Worm (Caenorhabditis elegans) whole organism, L4 larva: Measurements from ENCODE around the gene sptl-2.

Experiments
- F26F4.8 ChIP-seq: fragments of 200-800 bp; sonication (Bioruptor generic); conservative IDR thresholded peaks from 2 replicates; pipeline ENCODE4 v1.3.6; 2022; ENCODE audit warnings: missing genetic modification characterization, missing compliant biosample characterization
- Y75B8A.6 ChIP-seq: fragments of 200-800 bp; sonication (Bioruptor generic); IDR thresholded peaks from 2 replicates; pipeline ENCODE4 v1.3.6; 2022; ENCODE audit warnings: missing genetic modification reagents, missing genetic modification characterization, missing compliant biosample characterization
- ZK546.5 ChIP-seq, 2 experiments: sonication (generic microtip); optimal IDR thresholded peaks; 2 replicates each; lab custom pipeline; 2017; ENCODE audit warnings: missing biosample characterization in 2 of 2, missing genetic modification characterization in 2 of 2
- aha-1 ChIP-seq: fragments of 150-350 bp; peaks from one replicate; lab custom pipeline; 2014; ENCODE audit warnings: missing biosample characterization, missing genetic modification characterization
- ama-1 ChIP-seq: fragments of 150-350 bp; optimal IDR thresholded peaks from 2 replicates; lab custom pipeline; 2014; ENCODE audit warnings: inconsistent platforms, mixed read lengths
- attf-4 ChIP-seq: sonication (generic microtip); optimal IDR thresholded peaks from 3 replicates; lab custom pipeline; 2017; ENCODE audit warnings: missing biosample characterization, missing genetic modification characterization
- ceh-20 ChIP-seq: fragments of 200-800 bp; sonication (Bioruptor generic); IDR thresholded peaks from 2 replicates; pipeline ENCODE4 v1.3.6; 2022; ENCODE audit warnings: missing genetic modification reagents, missing genetic modification characterization, missing compliant biosample characterization
- ceh-28 ChIP-seq: fragments of 150-350 bp; optimal IDR thresholded peaks from 2 replicates; lab custom pipeline; 2014; ENCODE audit warnings: missing biosample characterization, missing genetic modification reagents, missing genetic modification characterization
- ctbp-1 ChIP-seq: fragments of 200-800 bp; sonication (Bioruptor generic); IDR thresholded peaks from 2 replicates; pipeline ENCODE4 v1.3.6; 2022; ENCODE audit warnings: missing genetic modification reagents, missing genetic modification characterization, missing compliant biosample characterization
- daf-12 ChIP-seq: fragments of 150-350 bp; optimal IDR thresholded peaks from 2 replicates; lab custom pipeline; 2014; ENCODE audit warnings: missing biosample characterization, missing genetic modification reagents, missing genetic modification characterization
- dmd-8 ChIP-seq: fragments of 200-800 bp; sonication (Bioruptor generic); IDR thresholded peaks from 2 replicates; pipeline ENCODE4 v1.3.6; 2022; ENCODE audit warnings: missing genetic modification characterization, missing compliant biosample characterization
- dmd-9 ChIP-seq: fragments of 200-800 bp; sonication (Bioruptor generic); IDR thresholded peaks from 2 replicates; pipeline ENCODE4 v1.3.6; 2022; ENCODE audit warnings: missing genetic modification reagents, missing genetic modification characterization, missing compliant biosample characterization
- dpl-1 ChIP-seq: fragments of 150-350 bp; optimal IDR thresholded peaks from 2 replicates; lab custom pipeline; 2014; ENCODE audit warnings: missing biosample characterization, missing genetic modification reagents, missing genetic modification characterization
- egl-43 ChIP-seq: fragments of 200-800 bp; sonication (Bioruptor generic); IDR thresholded peaks from 2 replicates; pipeline ENCODE4 v1.3.6; 2022; ENCODE audit warnings: missing genetic modification reagents, missing genetic modification characterization, missing compliant biosample characterization
- fkh-10 ChIP-seq: fragments of 150-350 bp; optimal IDR thresholded peaks from 2 replicates; lab custom pipeline; 2014; ENCODE audit warnings: missing biosample characterization, missing genetic modification reagents, missing genetic modification characterization
- hmg-1.1 ChIP-seq: fragments of 200-800 bp; sonication (Bioruptor generic); IDR thresholded peaks from 2 replicates; pipeline ENCODE4 v1.3.6; 2022; ENCODE audit warnings: missing genetic modification reagents, missing genetic modification characterization, missing compliant biosample characterization
- jun-1 ChIP-seq: fragments of 150-350 bp; optimal IDR thresholded peaks from 2 replicates; lab custom pipeline; 2014; ENCODE audit warnings: missing biosample characterization, missing genetic modification reagents, missing genetic modification characterization
- lin-1 ChIP-seq: fragments of 200-800 bp; sonication (Bioruptor generic); IDR thresholded peaks from 2 replicates; pipeline ENCODE4 v1.3.6; 2022; ENCODE audit warnings: missing genetic modification reagents, missing genetic modification characterization, missing compliant biosample characterization
- lin-13 ChIP-seq: fragments of 150-350 bp; optimal IDR thresholded peaks from 2 replicates; lab custom pipeline; 2014; ENCODE audit warnings: missing biosample characterization, missing genetic modification reagents, missing genetic modification characterization
- lin-38 ChIP-seq: fragments of 200-800 bp; sonication (Bioruptor generic); IDR thresholded peaks from 2 replicates; pipeline ENCODE4 v1.3.6; 2022; ENCODE audit warnings: missing genetic modification reagents, missing genetic modification characterization, missing compliant biosample characterization
- lir-3 ChIP-seq: sonication (generic microtip); optimal IDR thresholded peaks from 2 replicates; lab custom pipeline; 2016; ENCODE audit warnings: mild to moderate bottlenecking, missing genetic modification characterization, missing compliant biosample characterization
- lsy-2 ChIP-seq, 2 experiments: fragments of 150-350 bp in 1 of 2; sonication (generic microtip) in 1 of 2; optimal IDR thresholded peaks; 2 replicates each; lab custom pipeline; 2014 to 2017; ENCODE audit warnings: missing biosample characterization in 2 of 2, missing genetic modification characterization in 2 of 2
- madf-5 ChIP-seq, 2 experiments: fragments of 200-800 bp; sonication (Bioruptor generic); IDR thresholded peaks; 2 replicates each; pipeline ENCODE4 v1.3.6; 2022; ENCODE audit warnings: missing compliant biosample characterization in 2 of 2, missing genetic modification characterization in 2 of 2
- mep-1 ChIP-seq: fragments of 150-350 bp; sonication (generic microtip); optimal IDR thresholded peaks from 3 replicates; lab custom pipeline; 2014; ENCODE audit warnings: missing biosample characterization, missing genetic modification characterization
- nhr-11 ChIP-seq: fragments of 150-350 bp; optimal IDR thresholded peaks from 2 replicates; lab custom pipeline; 2014; ENCODE audit warnings: missing biosample characterization, missing genetic modification characterization
- nhr-111 ChIP-seq: fragments of 200-800 bp; sonication (Bioruptor generic); optimal IDR thresholded peaks from 2 replicates; lab custom pipeline; 2018; ENCODE audit warnings: mild to moderate bottlenecking, missing genetic modification characterization, missing compliant biosample characterization
- nhr-48 ChIP-seq: sonication (generic microtip); optimal IDR thresholded peaks from 2 replicates; lab custom pipeline; 2016; ENCODE audit warnings: mild to moderate bottlenecking, missing genetic modification characterization, missing compliant biosample characterization
- nhr-6 ChIP-seq: fragments of 150-350 bp; optimal IDR thresholded peaks from 2 replicates; lab custom pipeline; 2014; ENCODE audit warnings: missing biosample characterization, missing genetic modification characterization
- rbr-2 ChIP-seq: sonication (generic microtip); optimal IDR thresholded peaks from 2 replicates; lab custom pipeline; 2016; ENCODE audit warnings: missing genotype, missing genetic modification characterization, missing compliant biosample characterization
- set-16 ChIP-seq: fragments of 200-800 bp; sonication (Bioruptor generic); IDR thresholded peaks from 2 replicates; pipeline ENCODE4 v1.3.6; 2022; ENCODE audit warnings: missing genetic modification reagents, missing genetic modification characterization, missing compliant biosample characterization
- snpc-4 ChIP-seq: fragments of 150-350 bp; optimal IDR thresholded peaks from 2 replicates; lab custom pipeline; 2014; ENCODE audit warnings: missing biosample characterization, missing genetic modification characterization
- zag-1 ChIP-seq: fragments of 150-350 bp; optimal IDR thresholded peaks from 2 replicates; lab custom pipeline; 2014; ENCODE audit warnings: missing biosample characterization, missing genetic modification characterization

The sptl-2 gene

DNA sequence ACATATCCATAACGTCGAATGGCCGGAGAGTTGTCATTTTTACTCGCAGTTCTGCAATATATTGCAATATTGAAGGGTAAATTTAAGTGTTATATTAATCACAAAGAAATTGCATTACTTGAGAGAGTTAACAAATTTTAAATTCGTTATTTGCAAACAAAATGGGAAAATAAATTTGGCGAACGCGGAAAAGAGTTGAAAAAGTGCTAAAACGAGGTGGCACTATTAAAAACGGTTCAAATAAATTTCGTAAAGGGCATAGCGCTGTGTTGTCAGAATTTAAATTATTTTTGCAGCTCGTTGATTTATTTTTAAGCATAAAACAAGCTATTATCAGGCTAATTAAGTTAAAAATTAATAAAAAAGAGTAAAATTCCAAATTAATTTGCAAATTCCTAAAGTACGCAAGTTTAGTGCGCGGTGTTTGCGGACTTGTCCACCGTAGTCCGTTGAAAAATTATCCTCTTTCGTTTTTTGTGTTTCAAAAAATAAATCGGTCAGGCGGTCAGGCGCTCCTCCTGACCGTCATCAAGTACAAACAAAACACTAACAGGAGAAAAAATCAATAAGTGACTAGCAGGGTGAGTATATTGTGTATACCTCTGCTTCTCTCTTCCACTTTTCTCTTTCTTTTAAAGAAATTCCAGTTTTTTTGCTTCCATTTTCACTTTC, 33.5 kb upstream of the sptl-2 start, which contains the start of the genes natb-1 and abhd-12 (continued):
- TF ChIP-seq lir-3 (tag; lab: Kevin White, UChicago) (no peak), mep-1 (tag; lab: Kevin White, UChicago) (peak; percentile 41), nhr-111 (GFP tag; lab: Kevin White, UChicago) (no peak), lin-13 (GFP tag; lab: Kevin White, UChicago) (no peak), ZK546.5 (tag; optimal IDR thresholded peaks at IDR 0.05; lab: Kevin White, UChicago) (no peak), rbr-2 (tag; lab: Kevin White, UChicago) (no peak), ama-1 (lab: Kevin White, UChicago) (no peak), lsy-2 (tag; optimal IDR thresholded peaks at IDR 0.05; lab: Kevin White, UChicago) (peak; percentile 39 to 96), nhr-11 (no peak)

DNA sequence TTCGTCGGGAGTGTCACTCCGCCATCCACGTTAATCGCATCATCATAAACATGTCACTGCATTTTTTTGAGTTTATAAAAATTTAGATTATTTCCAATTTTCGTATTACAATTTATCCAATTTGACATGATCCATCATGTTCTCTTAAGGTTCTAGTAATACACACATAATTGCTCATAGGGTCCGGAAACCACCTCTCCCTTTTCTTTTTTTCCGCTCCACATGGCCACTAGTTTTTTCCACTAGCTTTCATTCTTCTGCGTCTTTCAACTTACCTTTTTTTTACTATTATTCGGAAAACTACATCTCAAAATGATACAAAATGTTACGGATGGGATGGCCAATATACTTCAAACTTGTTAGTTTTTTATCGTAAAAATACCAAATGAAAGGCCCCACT, 31.1 kb upstream of the sptl-2 start, which contains the start of gene Y97E10AL.1:
Gene Y97E10AL.1, plus strand, starts transcription at position 301 of the 400 bp plus-strand sequence.
- TF ChIP-seq nhr-48 (no peak), jun-1 (tag; lab: Kevin White, UChicago) (no peak), snpc-4 (no peak), egl-43 (no peak), ceh-20 (GFP tag; lab: Robert Waterston, UW) (no peak), madf-5 (GFP tag; IDR thresholded peaks at IDR 0.05; lab: Robert Waterston, UW) (no peak), dmd-8 (GFP tag; lab: Robert Waterston, UW) (no peak), daf-12 (no peak), dmd-9 (GFP tag; lab: Robert Waterston, UW) (no peak)

DNA sequence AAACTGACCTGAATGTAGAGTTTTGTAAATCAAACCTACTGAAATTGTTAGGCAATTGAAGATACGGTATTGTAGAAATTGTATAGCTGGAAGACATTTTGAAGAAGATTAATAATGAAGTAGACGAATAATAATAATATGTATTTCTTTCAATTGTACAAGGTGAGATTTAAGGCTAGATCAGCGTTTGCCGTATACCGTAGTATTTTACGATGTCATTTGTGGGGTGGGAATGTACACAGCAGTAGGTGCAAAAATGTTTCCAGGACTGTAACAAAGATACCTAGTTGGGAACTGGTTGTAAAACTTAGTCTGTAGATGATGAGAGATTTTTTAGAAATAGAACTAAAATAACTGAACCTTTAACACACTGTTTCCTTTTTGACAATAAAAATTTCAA, 22.4 kb upstream of the sptl-2 start, which contains the start of gene ceh-76:
Gene ceh-76, minus strand, starts transcription at position 101 of the 400 bp plus-strand sequence.
- TF ChIP-seq hmg-1.1 (GFP tag; lab: Robert Waterston, UW): no peak
- TF ChIP-seq nhr-48: no peak

DNA sequence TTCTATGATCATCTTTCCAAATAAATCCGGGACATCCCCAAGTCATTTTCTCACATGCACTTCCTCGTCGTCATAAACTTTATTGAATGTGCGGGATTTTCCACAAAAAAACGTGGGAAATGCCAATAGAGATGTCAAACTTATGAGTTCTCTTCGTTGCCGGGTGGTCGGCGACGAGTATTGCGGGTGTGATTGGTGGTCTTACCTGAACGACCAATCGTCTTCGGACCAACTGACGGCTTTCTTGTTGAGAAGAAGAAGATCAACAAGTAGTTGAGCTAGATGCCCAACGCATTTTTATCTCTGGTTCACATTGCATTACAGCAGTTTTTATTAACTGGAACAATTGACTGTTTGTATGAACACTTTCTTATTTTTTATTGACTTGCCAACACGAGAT, 21.8 kb upstream of the sptl-2 start:
- TF ChIP-seq attf-4 (tag; lab: Kevin White, UChicago): no peak
- TF ChIP-seq lin-13 (GFP tag; lab: Kevin White, UChicago): no peak
- no peak for TF ChIP-seq F26F4.8 (GFP tag; lab: Robert Waterston, UW)
- TF ChIP-seq nhr-48: no peak
- TF ChIP-seq lin-38: no peak
- no peak for TF ChIP-seq dmd-8 (GFP tag; lab: Robert Waterston, UW)
- no peak for TF ChIP-seq ctbp-1
- TF ChIP-seq fkh-10 (GFP tag; lab: Kevin White, UChicago): no peak
- no peak for TF ChIP-seq dpl-1
- TF ChIP-seq hmg-1.1 (GFP tag; lab: Robert Waterston, UW): no peak
- TF ChIP-seq, all 104 proteins: peak for 0

DNA sequence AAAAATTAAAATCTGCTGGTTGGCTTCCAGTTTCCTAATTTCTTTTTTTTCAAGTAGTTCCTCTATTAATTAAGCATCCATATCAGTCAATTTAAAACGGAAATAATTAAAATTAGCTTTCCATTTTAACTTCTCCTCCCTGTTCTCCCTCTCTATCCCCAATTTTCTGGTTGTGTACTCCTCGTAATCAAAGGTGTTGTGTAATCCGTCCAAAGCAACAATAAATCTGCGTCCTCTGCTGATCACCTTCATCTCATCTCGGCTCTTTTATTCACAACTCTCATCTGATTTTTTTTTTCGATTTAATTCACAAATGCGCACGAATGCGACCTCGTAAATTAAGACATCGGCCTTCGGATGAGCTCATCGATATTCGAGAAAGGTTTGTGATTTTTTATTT, 21.1 kb upstream of the sptl-2 start, which contains the start of gene Y97E10AR.2:
Gene Y97E10AR.2, plus strand, starts transcription at position 301 of the 400 bp plus-strand sequence.
- no peak for TF ChIP-seq lin-1 (GFP tag; lab: Robert Waterston, UW)
- no peak for TF ChIP-seq lir-3 (tag; lab: Kevin White, UChicago)
- TF ChIP-seq ceh-28 (tag; lab: Kevin White, UChicago): no peak
- no peak for TF ChIP-seq Y75B8A.6 (GFP tag; lab: Robert Waterston, UW)
- no peak for TF ChIP-seq nhr-6 (tag; lab: Kevin White, UChicago)
- TF ChIP-seq aha-1 (tag; lab: Kevin White, UChicago): no peak
- no peak for TF ChIP-seq set-16
- TF ChIP-seq zag-1 (tag; lab: Kevin White, UChicago): no peak
- no peak for TF ChIP-seq rbr-2 (tag; lab: Kevin White, UChicago)
